Fruit fly (Drosophila melanogaster): ENCODE results near the gene oxt.

DNA sequence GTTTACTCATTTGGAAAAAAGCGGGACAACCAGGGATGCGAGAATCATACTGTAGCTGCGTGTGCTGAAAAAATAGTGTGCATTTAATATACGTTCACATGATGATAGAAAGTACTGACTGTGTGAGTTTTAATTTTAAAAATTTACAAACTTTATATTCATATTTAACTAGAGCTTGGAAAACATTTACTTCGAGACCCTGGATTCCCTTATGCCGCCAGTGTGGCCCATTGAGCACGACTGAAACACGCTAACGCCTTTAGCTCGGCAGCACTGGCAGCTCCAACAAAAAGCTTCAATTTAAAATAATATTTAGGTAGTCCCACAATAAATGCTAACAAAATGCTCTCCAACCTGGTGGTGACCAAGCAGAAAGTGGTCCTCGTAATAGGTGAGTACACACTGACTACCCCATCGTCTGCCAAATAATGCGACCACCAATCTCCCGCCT lies 5.0 kb downstream of the oxt start, which contains the start of the genes CG1275 and Elp5:
- peak; percentile 98 for TF ChIP-seq fd59A (GFP tag; optimal IDR thresholded peaks at IDR 0.05)
- peak; percentile 99 for TF ChIP-seq Sox14 (GFP tag; optimal IDR thresholded peaks at IDR 0.05)
- peak; percentile 97 for TF ChIP-seq CG9139 (GFP tag; optimal IDR thresholded peaks at IDR 0.05)
- peak; percentile 98 for TF ChIP-seq CG1621 (tag; optimal IDR thresholded peaks at IDR 0.05)
- TF ChIP-seq CG6808 (GFP tag; optimal IDR thresholded peaks at IDR 0.05): peak; percentile 100
- peak; percentile 99 for TF ChIP-seq OdsH (GFP tag; optimal IDR thresholded peaks at IDR 0.05)
- peak; percentile 94 for TF ChIP-seq CG16779 (tag; optimal IDR thresholded peaks at IDR 0.05)
- peak; percentile 99 for TF ChIP-seq Lpt (GFP tag; optimal IDR thresholded peaks at IDR 0.05)
- peak; percentile 99 for TF ChIP-seq pdm3 (GFP tag; optimal IDR thresholded peaks at IDR 0.05)
- peak; percentile 95 for TF ChIP-seq Blimp-1 (GFP tag; optimal IDR thresholded peaks at IDR 0.05)
